Worm (Caenorhabditis elegans): Measurements from ENCODE around the gene W03A5.2.
A peak's percentile ranks its signal among the peaks of the same experiment; 100 is the strongest.

W03A5.2 gene

DNA sequence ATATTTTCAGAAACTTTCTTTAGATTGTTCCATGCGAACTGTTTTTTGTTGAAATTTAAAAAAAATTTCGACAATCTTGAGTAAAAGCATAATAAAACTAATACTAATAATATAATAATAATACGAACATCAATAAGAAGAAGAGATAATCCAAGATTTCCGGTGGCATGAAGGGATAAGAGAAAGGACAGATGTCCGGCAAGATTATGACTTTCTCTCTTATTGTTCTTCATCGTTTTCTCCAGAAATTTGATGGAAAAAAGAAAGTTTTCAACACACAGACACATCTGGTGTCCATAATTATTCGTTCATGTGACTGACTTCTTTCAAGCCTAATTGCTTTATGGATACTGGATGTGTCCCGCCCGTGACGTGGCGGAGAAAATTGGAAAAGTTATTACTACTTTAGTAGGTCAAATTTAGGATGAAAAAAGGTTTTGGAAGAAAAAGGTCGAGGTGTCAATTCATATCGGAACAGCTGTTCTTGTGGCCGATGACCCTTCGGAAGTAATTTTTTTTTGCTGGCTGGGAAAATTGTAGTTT, 16.8 kb downstream of the W03A5.2 start:
- no peak for TF ChIP-seq spr-1 (tag; optimal IDR thresholded peaks at IDR 0.05)
- TF ChIP-seq nhr-237 (tag; optimal IDR thresholded peaks at IDR 0.05), result no peak
- TF ChIP-seq hmg-1.1 (GFP tag; IDR thresholded peaks at IDR 0.05), result 0 out of 2 replicates have a peak, but pooled peaks have one; percentile 7
- TF ChIP-seq mdl-1 (tag; optimal IDR thresholded peaks at IDR 0.05), result no peak
- no peak for TF ChIP-seq lin-1 (GFP tag; IDR thresholded peaks at IDR 0.05)
- TF ChIP-seq tra-1 (GFP tag; IDR thresholded peaks at IDR 0.05), result no peak
- no peak for TF ChIP-seq duxl-1 (tag; optimal IDR thresholded peaks at IDR 0.05; ENCODE audit: poor library complexity)
- TF ChIP-seq snpc-4 (tag; optimal IDR thresholded peaks at IDR 0.05), result no peak
- no peak for TF ChIP-seq ceh-32 (tag; optimal IDR thresholded peaks at IDR 0.05; ENCODE audit: poor library complexity)
- TF ChIP-seq T20F7.1 (GFP tag; optimal IDR thresholded peaks at IDR 0.05), result no peak
- no peak for TF ChIP-seq nhr-25 (tag; optimal IDR thresholded peaks at IDR 0.05; ENCODE audit: borderline replicate concordance, insufficient read depth)
- TF ChIP-seq lin-15B (tag; optimal IDR thresholded peaks at IDR 0.05), result no peak
- no peak for TF ChIP-seq mep-1 (tag; optimal IDR thresholded peaks at IDR 0.05)
- TF ChIP-seq madf-5 (GFP tag; IDR thresholded peaks at IDR 0.05), result no peak
- TF ChIP-seq gei-8 (GFP tag; optimal IDR thresholded peaks at IDR 0.05), result no peak
- peak; percentile 2 for TF ChIP-seq hlh-11 (tag; optimal IDR thresholded peaks at IDR 0.05)

- TF ChIP-seq nhr-28 (tag; optimal IDR thresholded peaks at IDR 0.05) (peak; percentile 1), dmd-8 (GFP tag; IDR thresholded peaks at IDR 0.05) (0 out of 2 replicates have a peak, but pooled peaks have one; percentile 38), skn-1 (tag; optimal IDR thresholded peaks at IDR 0.05) (no peak), hlh-11 (tag; optimal IDR thresholded peaks at IDR 0.05) (peak; percentile 31), zip-2 (tag; optimal IDR thresholded peaks at IDR 0.05) (no peak), cey-2 (tag; optimal IDR thresholded peaks at IDR 0.05; ENCODE audit: borderline replicate concordance, insufficient read depth) (no peak), F26F4.8 (GFP tag; conservative IDR thresholded peaks at IDR 0.05) (no peak), sdz-12 (GFP tag; optimal IDR thresholded peaks at IDR 0.05) (no peak), ctbp-1 (GFP tag; IDR thresholded peaks at IDR 0.05) (no peak), nhr-42 (GFP tag; IDR thresholded peaks at IDR 0.05) (0 out of 2 replicates have a peak, but pooled peaks have one; percentile 23), hlh-30 (tag; optimal IDR thresholded peaks at IDR 0.05; ENCODE audit: insufficient read depth) (peak; percentile 36), aha-1 (tag) (peak; percentile 12), ceh-20 (GFP tag; IDR thresholded peaks at IDR 0.05) (no peak), ceh-28 (tag; optimal IDR thresholded peaks at IDR 0.05) (no peak)
Measured at ce11 chrIII:5423665-5424133, 17.9 kb downstream of the W03A5.2 start, which contains the start of gene dnj-24. Gene dnj-24, minus strand, starts transcription at chrIII:5424083.

DNA sequence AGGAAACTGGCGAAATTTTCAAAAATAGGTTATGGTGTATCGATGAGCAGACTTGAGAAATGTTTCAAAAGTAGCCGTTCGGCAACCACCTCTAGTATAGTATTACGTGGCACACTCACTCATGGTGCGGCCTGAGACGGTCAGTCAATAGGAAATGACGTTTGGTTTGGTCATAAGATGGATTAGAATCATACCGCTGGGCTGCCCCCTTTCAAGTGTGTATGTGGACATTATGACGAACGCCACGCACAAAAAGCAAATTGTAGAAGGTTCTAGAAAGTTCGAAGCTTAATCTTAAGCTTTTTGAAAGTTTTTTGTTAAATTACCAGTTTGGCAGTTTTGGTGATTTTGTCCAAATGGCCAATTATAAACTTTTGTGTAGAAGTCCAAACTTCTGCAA, 18.5 kb downstream of the W03A5.2 start:
- TF ChIP-seq hlh-11 (tag; optimal IDR thresholded peaks at IDR 0.05) (peak; percentile 45), dve-1 (tag; optimal IDR thresholded peaks at IDR 0.05; ENCODE audit: insufficient read depth) (peak; percentile 9), unc-62 (GFP tag; optimal IDR thresholded peaks at IDR 0.05 in 1 of 2) (peak in 1 of 2 experiments; percentile 54), unc-62 (tag; optimal IDR thresholded peaks at IDR 0.05) (no peak), daf-19 (GFP tag; conservative IDR thresholded peaks at IDR 0.05) (no peak), hif-1 (tag; optimal IDR thresholded peaks at IDR 0.05) (no peak), nhr-237 (tag; optimal IDR thresholded peaks at IDR 0.05) (no peak), mep-1 (tag; optimal IDR thresholded peaks at IDR 0.05) (peak; percentile 13), unc-130 (GFP tag; optimal IDR thresholded peaks at IDR 0.05) (no peak), nhr-76 (tag; optimal IDR thresholded peaks at IDR 0.05) (no peak), hlh-30 (tag; optimal IDR thresholded peaks at IDR 0.05; ENCODE audit: insufficient read depth) (peak; percentile 63), pha-4 (GFP tag; IDR thresholded peaks at IDR 0.05) (no peak), pha-4 (tag; optimal IDR thresholded peaks at IDR 0.05) (peak; percentile 78)
